Fruit fly (Drosophila melanogaster): ENCODE data around the gene CG10208.

The CG10208 gene

DNA sequence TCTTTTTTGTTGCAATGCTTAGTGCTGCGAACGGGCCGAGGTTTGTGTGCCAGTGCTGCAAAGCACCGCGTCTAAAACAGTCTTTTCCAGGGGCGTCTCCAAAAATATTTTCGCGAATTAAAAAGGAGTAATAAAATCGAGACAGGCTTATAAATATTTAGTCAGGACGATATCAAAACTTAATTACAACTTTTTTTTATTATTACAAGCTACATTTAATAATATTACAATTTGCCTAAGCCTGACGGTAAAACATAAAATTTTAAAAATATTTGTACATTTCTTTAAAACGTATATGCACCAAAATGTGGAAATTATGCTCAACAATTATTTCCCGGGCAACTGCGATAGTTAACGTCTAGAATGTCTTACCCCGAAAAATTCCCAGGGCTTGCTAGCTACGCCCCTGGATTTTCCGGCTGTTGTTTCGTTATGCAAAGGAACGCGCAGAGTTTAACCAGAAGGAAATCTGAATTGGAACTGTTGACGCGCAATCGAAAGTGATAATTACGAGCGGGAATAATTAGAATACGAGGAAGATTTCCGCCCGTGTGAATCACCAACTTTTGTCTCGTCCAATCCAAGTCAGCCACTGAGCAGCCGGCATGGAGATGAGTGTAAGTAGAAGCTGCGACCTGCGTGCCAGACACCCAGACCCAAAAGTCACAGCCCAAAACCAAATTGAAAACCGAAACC is 15.9 kb downstream of the CG10208 start, which contains the start of the genes PTPMT1 and Hrd3 (continued):
- TF ChIP-seq CG8319 (GFP tag; optimal IDR thresholded peaks at IDR 0.05) (peak; percentile 98), Hr39 (GFP tag; optimal IDR thresholded peaks at IDR 0.05) (peak; percentile 98), CG4318 (GFP tag; optimal IDR thresholded peaks at IDR 0.05) (peak; percentile 99), Met (GFP tag; optimal IDR thresholded peaks at IDR 0.05) (peak; percentile 99), CG6792 (GFP tag; optimal IDR thresholded peaks at IDR 0.05) (peak; percentile 98), ss (GFP tag; optimal IDR thresholded peaks at IDR 0.05) (peak; percentile 98 to 99), Ets21C (GFP tag; optimal IDR thresholded peaks at IDR 0.05) (peak; percentile 98), lz (GFP tag; optimal IDR thresholded peaks at IDR 0.05) (peak; percentile 99), CG1621 (tag; optimal IDR thresholded peaks at IDR 0.05) (peak; percentile 94)

dm6 chr3R:23752728-23753127 is 21.2 kb downstream of the CG10208 start, which contains the start of the genes RanBP3 and Rpt5:
TSS of gene RanBP3 (minus strand) at chr3R:23752834.
TSS of gene Rpt5 (plus strand) at chr3R:23752876.
- TF ChIP-seq esn (GFP tag; optimal IDR thresholded peaks at IDR 0.05) = peak; percentile 77
- peak; percentile 65 for TF ChIP-seq cyc (GFP tag; optimal IDR thresholded peaks at IDR 0.05)
- no peak for TF ChIP-seq CG10631 (GFP tag; optimal IDR thresholded peaks at IDR 0.05)
- no peak for TF ChIP-seq vri (GFP tag; optimal IDR thresholded peaks at IDR 0.05)
- TF ChIP-seq CG6163 (GFP tag; IDR thresholded peaks at IDR 0.05) = peak; percentile 16; the same call in 1 of the 3 replicates
- TF ChIP-seq Sox14 (GFP tag; optimal IDR thresholded peaks at IDR 0.05) = peak; percentile 78
- TF ChIP-seq Sox15 (GFP tag; optimal IDR thresholded peaks at IDR 0.05) = no peak
- TF ChIP-seq pdm3 (GFP tag; optimal IDR thresholded peaks at IDR 0.05) = no peak
- TF ChIP-seq CG3032 (tag; optimal IDR thresholded peaks at IDR 0.05) = peak; percentile 12
- peak; percentile 35; the same call in 1 of the 3 replicates for TF ChIP-seq eg (GFP tag; IDR thresholded peaks at IDR 0.05)
- no peak for TF ChIP-seq dsx (GFP tag; optimal IDR thresholded peaks at IDR 0.05; ENCODE audit: poor library complexity, severe bottlenecking)
- no peak for TF ChIP-seq CG16779 (tag; optimal IDR thresholded peaks at IDR 0.05)
- peak; percentile 18 for TF ChIP-seq CG1621 (tag; optimal IDR thresholded peaks at IDR 0.05)
- TF ChIP-seq lz (GFP tag; optimal IDR thresholded peaks at IDR 0.05) = peak; percentile 62
- peak; percentile 50 for TF ChIP-seq CG6854 (GFP tag; optimal IDR thresholded peaks at IDR 0.05)
- TF ChIP-seq Hr39 (GFP tag; optimal IDR thresholded peaks at IDR 0.05) = no peak
- TF ChIP-seq topi (GFP tag; optimal IDR thresholded peaks at IDR 0.05) = peak; percentile 69
- TF ChIP-seq CG31627 (GFP tag; optimal IDR thresholded peaks at IDR 0.05) = peak; percentile 66

dm6 chr3R:23747446-23747845 is 26.5 kb downstream of the CG10208 start:
- TF ChIP-seq Hr39 (GFP tag; optimal IDR thresholded peaks at IDR 0.05) (no peak), fkh (GFP tag; optimal IDR thresholded peaks at IDR 0.05) (peak; percentile 74)

DNA sequence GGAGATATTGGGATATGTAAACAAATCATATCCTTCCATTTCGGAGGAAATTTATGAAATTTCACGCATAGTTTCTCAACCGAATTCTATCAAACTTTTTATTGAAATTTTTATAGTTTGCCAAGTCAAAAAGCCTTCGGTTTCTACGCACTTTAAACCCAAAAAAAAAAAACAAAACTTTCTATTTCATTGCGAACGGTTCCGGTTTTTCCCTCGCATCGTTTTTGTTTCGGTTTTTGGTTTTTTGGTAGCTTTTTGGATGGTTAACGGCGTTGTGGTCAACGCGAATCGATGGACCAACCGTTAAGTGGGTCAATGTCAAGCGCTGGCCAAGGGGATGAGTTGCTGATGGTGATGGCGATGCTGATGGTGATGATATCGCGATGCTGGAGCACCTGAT is 33.0 kb downstream of the CG10208 start:
- no peak for TF ChIP-seq acj6 (GFP tag; optimal IDR thresholded peaks at IDR 0.05)

DNA sequence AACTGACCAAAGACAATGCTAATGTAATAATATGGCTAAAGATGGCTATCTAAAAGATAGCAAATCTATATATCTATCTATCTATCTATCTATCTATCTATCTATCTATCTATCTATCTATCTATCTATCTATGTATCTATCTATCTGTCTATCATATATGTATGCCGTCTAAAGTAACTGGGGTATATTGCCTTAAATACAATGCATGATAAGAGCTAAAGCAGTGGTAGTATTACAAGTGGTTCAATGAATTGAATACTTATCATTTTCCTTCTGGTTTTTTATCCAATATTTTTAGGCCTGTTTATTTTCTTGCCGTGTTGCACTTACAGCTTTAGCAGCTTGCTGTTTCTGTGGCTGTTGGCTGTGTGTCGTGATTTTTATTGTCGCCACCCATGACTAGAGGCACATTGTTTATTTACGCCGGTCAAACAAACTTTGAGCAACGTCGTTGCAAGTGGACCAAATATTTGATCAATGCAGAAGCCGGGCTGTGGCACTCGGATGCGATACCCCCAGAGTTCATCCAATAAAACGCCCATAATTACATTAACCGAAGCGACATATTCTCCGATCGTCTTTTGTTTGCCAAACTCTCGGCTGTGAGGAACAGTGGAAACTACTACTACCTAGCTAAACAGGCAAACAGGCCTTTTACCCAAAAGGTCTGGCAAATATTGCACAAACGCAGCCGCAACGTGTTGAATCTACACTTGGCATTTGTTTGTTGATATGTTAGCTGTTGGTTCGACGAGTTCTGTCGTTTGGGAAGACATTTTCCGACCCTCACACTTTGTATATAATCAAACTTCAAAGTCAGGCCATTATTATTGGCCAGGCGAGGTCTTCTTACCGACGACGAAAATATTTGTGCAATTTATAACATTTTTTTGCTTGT is 36.0 kb downstream of the CG10208 start:
- no peak for TF ChIP-seq Met (GFP tag; optimal IDR thresholded peaks at IDR 0.05)
- TF ChIP-seq topi (GFP tag; optimal IDR thresholded peaks at IDR 0.05) = no peak
- no peak for TF ChIP-seq Lpt (GFP tag; optimal IDR thresholded peaks at IDR 0.05)
- peak; percentile 73 for TF ChIP-seq Hr4 (GFP tag; optimal IDR thresholded peaks at IDR 0.05)
- peak in 1 of 2 experiments; percentile 50 for TF ChIP-seq ss (GFP tag; optimal IDR thresholded peaks at IDR 0.05)
- TF ChIP-seq acj6 (GFP tag; optimal IDR thresholded peaks at IDR 0.05) = peak; percentile 25
- TF ChIP-seq CG8319 (GFP tag; optimal IDR thresholded peaks at IDR 0.05) = no peak
- no peak for TF ChIP-seq CG31627 (GFP tag; optimal IDR thresholded peaks at IDR 0.05)
- no peak for TF ChIP-seq Sox102F (GFP tag; optimal IDR thresholded peaks at IDR 0.05)
- no peak for TF ChIP-seq lz (GFP tag; optimal IDR thresholded peaks at IDR 0.05)
- TF ChIP-seq CG11902 (GFP tag; optimal IDR thresholded peaks at IDR 0.05) = no peak
- peak; percentile 12 for TF ChIP-seq CG11762 (GFP tag; optimal IDR thresholded peaks at IDR 0.05; ENCODE audit: insufficient read depth)
- TF ChIP-seq CG10631 (GFP tag; optimal IDR thresholded peaks at IDR 0.05) = peak; percentile 26
- TF ChIP-seq CG15336 (GFP tag; IDR thresholded peaks at IDR 0.05) = peak; percentile 48
- TF ChIP-seq spab (GFP tag; optimal IDR thresholded peaks at IDR 0.05) = peak; percentile 46
- peak; percentile 17 for TF ChIP-seq CG3919 (GFP tag; optimal IDR thresholded peaks at IDR 0.05)
- peak; percentile 4 for TF ChIP-seq CG3032 (tag; optimal IDR thresholded peaks at IDR 0.05)
- no peak for TF ChIP-seq CG6854 (GFP tag; optimal IDR thresholded peaks at IDR 0.05)
- TF ChIP-seq esn (GFP tag; optimal IDR thresholded peaks at IDR 0.05) = no peak
- peak; percentile 72 for TF ChIP-seq fkh (GFP tag; optimal IDR thresholded peaks at IDR 0.05)
- no peak for TF ChIP-seq net (GFP tag; optimal IDR thresholded peaks at IDR 0.05)
- no peak for TF ChIP-seq cyc (GFP tag; optimal IDR thresholded peaks at IDR 0.05)
- TF ChIP-seq CG6792 (GFP tag; optimal IDR thresholded peaks at IDR 0.05) = no peak
- no peak for TF ChIP-seq Hr39 (GFP tag; optimal IDR thresholded peaks at IDR 0.05)
- no peak for TF ChIP-seq Ets21C (GFP tag; optimal IDR thresholded peaks at IDR 0.05)
- no peak for TF ChIP-seq CG6163 (GFP tag; IDR thresholded peaks at IDR 0.05)
- peak; percentile 46 for TF ChIP-seq CG10669 (GFP tag; optimal IDR thresholded peaks at IDR 0.05)

All from whole organism, prepupa.